Fruit fly (Drosophila melanogaster): ENCODE measurements around the gene Tmtc2.

Gene Tmtc2

dm6 chr2L:922660-923059 is at the start of gene Tmtc2:
Gene Tmtc2 (plus strand): TSS chr2L:922793.
- TF ChIP-seq sv (GFP tag; optimal IDR thresholded peaks at IDR 0.05) (no peak), Rel (GFP tag; optimal IDR thresholded peaks at IDR 0.05) (no peak), Rel (tag; optimal IDR thresholded peaks at IDR 0.05) (no peak), Hnf4 (GFP tag; optimal IDR thresholded peaks at IDR 0.05) (no peak), Dfd (GFP tag; optimal IDR thresholded peaks at IDR 0.05) (no peak), OdsH (GFP tag; optimal IDR thresholded peaks at IDR 0.05) (no peak), pan (optimal IDR thresholded peaks at IDR 0.05) (no peak), woc (GFP tag; optimal IDR thresholded peaks at IDR 0.05) (no peak), Hr83 (GFP tag; optimal IDR thresholded peaks at IDR 0.05; ENCODE audit: poor library complexity, severe bottlenecking) (no peak), usp (GFP tag; optimal IDR thresholded peaks at IDR 0.05) (no peak), psq (GFP tag; optimal IDR thresholded peaks at IDR 0.05) (no peak), N (GFP tag; optimal IDR thresholded peaks at IDR 0.05) (no peak), Hr78 (GFP tag; optimal IDR thresholded peaks at IDR 0.05) (no peak)

- TF ChIP-seq tai (GFP tag; optimal IDR thresholded peaks at IDR 0.05) (no peak), Dif (GFP tag; optimal IDR thresholded peaks at IDR 0.05; ENCODE audit: partially characterized antibody) (peak; percentile 45), N (GFP tag; optimal IDR thresholded peaks at IDR 0.05) (no peak)
Observed at dm6 chr2L:873724-874504, 48.7 kb upstream of the Tmtc2 start.

dm6 chr2L:877002-877401 is 45.6 kb upstream of the Tmtc2 start, which contains the start of gene ninaA:
Gene ninaA (plus strand): TSS chr2L:877302.
- TF ChIP-seq Abd-B (GFP tag; optimal IDR thresholded peaks at IDR 0.05) (no peak), CG9705 (GFP tag; optimal IDR thresholded peaks at IDR 0.05) (no peak), woc (GFP tag; optimal IDR thresholded peaks at IDR 0.05) (no peak), Vsx2 (GFP tag; optimal IDR thresholded peaks at IDR 0.05; ENCODE audit: partially characterized antibody) (no peak), Hr83 (GFP tag; optimal IDR thresholded peaks at IDR 0.05; ENCODE audit: poor library complexity, severe bottlenecking) (no peak), CG32264 (GFP tag; optimal IDR thresholded peaks at IDR 0.05) (no peak), foxo (GFP tag; optimal IDR thresholded peaks at IDR 0.05) (no peak), Sp1 (GFP tag; optimal IDR thresholded peaks at IDR 0.05) (no peak), jim (GFP tag; optimal IDR thresholded peaks at IDR 0.05) (no peak), tai (GFP tag; optimal IDR thresholded peaks at IDR 0.05) (no peak), GATAd (GFP tag; optimal IDR thresholded peaks at IDR 0.05) (no peak)

- TF ChIP-seq Myc (optimal IDR thresholded peaks at IDR 0.05) (peak; percentile 33), tai (GFP tag; optimal IDR thresholded peaks at IDR 0.05) (no peak)
Observed at dm6 chr2L:884970-885369, 37.6 kb upstream of the Tmtc2 start, which contains the start of gene CG15824. Gene CG15824 (minus strand): TSS chr2L:885141.

- no peak for TF ChIP-seq br (GFP tag; optimal IDR thresholded peaks at IDR 0.05)
- TF ChIP-seq ey (GFP tag; optimal IDR thresholded peaks at IDR 0.05): no peak
- no peak for TF ChIP-seq jim (GFP tag; optimal IDR thresholded peaks at IDR 0.05)
- TF ChIP-seq Jra (GFP tag; optimal IDR thresholded peaks at IDR 0.05): no peak
- TF ChIP-seq tai (GFP tag; optimal IDR thresholded peaks at IDR 0.05): no peak
- TF ChIP-seq foxo (GFP tag; optimal IDR thresholded peaks at IDR 0.05): no peak
- no peak for TF ChIP-seq dmrt93B (GFP tag; optimal IDR thresholded peaks at IDR 0.05)
- no peak for TF ChIP-seq CG9705 (GFP tag; optimal IDR thresholded peaks at IDR 0.05)
- TF ChIP-seq pan (optimal IDR thresholded peaks at IDR 0.05): no peak
- no peak for TF ChIP-seq HLH106 (tag; optimal IDR thresholded peaks at IDR 0.05)
- TF ChIP-seq Dif (GFP tag; optimal IDR thresholded peaks at IDR 0.05; ENCODE audit: partially characterized antibody): no peak
- TF ChIP-seq woc (GFP tag; optimal IDR thresholded peaks at IDR 0.05): no peak
Observed at dm6 chr2L:886743-887142, 35.9 kb upstream of the Tmtc2 start.

- TF ChIP-seq Sp1 (GFP tag; optimal IDR thresholded peaks at IDR 0.05) (no peak), ey (GFP tag; optimal IDR thresholded peaks at IDR 0.05) (no peak), N (GFP tag; optimal IDR thresholded peaks at IDR 0.05) (no peak)
Observed at dm6 chr2L:887788-888187, 34.8 kb upstream of the Tmtc2 start.

All from whole organism, wandering third instar larva.